Fruit fly (Drosophila melanogaster): ENCODE results near the gene CG10628.

Gene CG10628

DNA sequence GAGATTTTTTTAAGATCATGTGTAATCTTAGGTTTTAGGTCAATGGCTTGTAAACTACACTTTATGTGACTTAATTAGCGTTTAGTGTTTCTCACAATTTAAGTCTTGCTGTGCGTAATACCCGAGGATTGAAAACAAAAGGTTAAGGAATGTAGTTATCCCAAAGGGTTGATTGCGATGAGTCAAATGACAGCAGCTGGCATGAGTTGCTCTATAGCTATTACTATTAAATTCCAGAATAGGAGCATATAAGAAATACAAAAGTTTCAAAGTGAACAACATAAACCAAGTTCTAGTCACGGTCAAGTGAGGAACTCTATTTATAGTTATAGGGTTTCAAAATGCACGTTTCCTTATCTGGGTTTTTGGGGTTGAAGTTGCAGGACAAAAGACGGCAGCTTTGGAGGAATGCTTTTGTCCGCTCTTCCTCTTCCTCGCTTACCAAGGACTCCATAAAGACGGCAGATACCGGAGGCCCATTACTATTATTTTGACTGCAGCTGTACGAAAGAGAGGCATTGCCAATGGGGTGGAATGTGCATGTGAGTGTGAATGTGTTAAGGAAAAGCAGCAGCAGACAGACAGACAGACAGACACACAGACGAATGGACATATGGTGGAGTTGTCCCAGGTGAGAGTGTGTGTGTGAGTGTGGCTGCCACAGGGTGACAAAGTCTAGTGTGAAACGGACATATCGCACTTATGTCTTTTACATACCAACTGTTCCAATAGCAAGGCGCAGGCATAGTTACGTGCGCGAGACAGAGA, 32.3 kb upstream of the CG10628 start (continued):
- TF ChIP-seq CG11762 (GFP tag; optimal IDR thresholded peaks at IDR 0.05; ENCODE audit: insufficient read depth) (no peak), CG9139 (GFP tag; optimal IDR thresholded peaks at IDR 0.05) (no peak), Blimp-1 (GFP tag; optimal IDR thresholded peaks at IDR 0.05) (no peak), Ets21C (GFP tag; optimal IDR thresholded peaks at IDR 0.05) (no peak), Lpt (GFP tag; optimal IDR thresholded peaks at IDR 0.05) (no peak), Met (GFP tag; optimal IDR thresholded peaks at IDR 0.05) (peak; percentile 44), CG6276 (GFP tag; optimal IDR thresholded peaks at IDR 0.05) (peak; percentile 17), fd59A (GFP tag; optimal IDR thresholded peaks at IDR 0.05) (no peak), CG6163 (GFP tag; IDR thresholded peaks at IDR 0.05) (0 out of 3 replicates have a peak, but pooled peaks have one; percentile 14), dsx (GFP tag; optimal IDR thresholded peaks at IDR 0.05; ENCODE audit: poor library complexity, severe bottlenecking) (no peak), achi (GFP tag; optimal IDR thresholded peaks at IDR 0.05) (peak; percentile 8), esn (GFP tag; optimal IDR thresholded peaks at IDR 0.05) (peak; percentile 45), CG3032 (tag; optimal IDR thresholded peaks at IDR 0.05) (peak; percentile 19), CG34406 (GFP tag; optimal IDR thresholded peaks at IDR 0.05) (no peak), spab (GFP tag; optimal IDR thresholded peaks at IDR 0.05) (peak; percentile 1), pdm3 (GFP tag; optimal IDR thresholded peaks at IDR 0.05) (peak; percentile 30), fd85E (GFP tag; optimal IDR thresholded peaks at IDR 0.05) (no peak), CG10631 (GFP tag; optimal IDR thresholded peaks at IDR 0.05) (peak; percentile 2), CG15336 (GFP tag; IDR thresholded peaks at IDR 0.05) (no peak), net (GFP tag; optimal IDR thresholded peaks at IDR 0.05) (peak; percentile 6), CG8632 (GFP tag; optimal IDR thresholded peaks at IDR 0.05) (no peak), lz (GFP tag; optimal IDR thresholded peaks at IDR 0.05) (peak; percentile 12), Smox (GFP tag; optimal IDR thresholded peaks at IDR 0.05) (no peak), eg (GFP tag; IDR thresholded peaks at IDR 0.05) (0 out of 3 replicates have a peak, but pooled peaks have one; percentile 37), CG10669 (GFP tag; optimal IDR thresholded peaks at IDR 0.05) (no peak), CG6854 (GFP tag; optimal IDR thresholded peaks at IDR 0.05) (no peak), cyc (GFP tag; optimal IDR thresholded peaks at IDR 0.05) (no peak), CG32006 (GFP tag; optimal IDR thresholded peaks at IDR 0.05) (peak; percentile 68), Ets96B (tag; optimal IDR thresholded peaks at IDR 0.05) (no peak), CG11902 (GFP tag; optimal IDR thresholded peaks at IDR 0.05) (no peak), CG7368 (GFP tag; optimal IDR thresholded peaks at IDR 0.05) (no peak), Eip78C (GFP tag) (peak; percentile 81), topi (GFP tag; optimal IDR thresholded peaks at IDR 0.05) (peak; percentile 16), Eip75B (GFP tag; optimal IDR thresholded peaks at IDR 0.05) (peak; percentile 22), Sox102F (GFP tag; optimal IDR thresholded peaks at IDR 0.05) (no peak), Hr38 (GFP tag; optimal IDR thresholded peaks at IDR 0.05) (no peak), CG8119 (GFP tag; IDR thresholded peaks at IDR 0.05) (no peak), Gug (GFP tag; IDR thresholded peaks at IDR 0.05) (no peak)

- no peak for TF ChIP-seq CG9139 (GFP tag; optimal IDR thresholded peaks at IDR 0.05)
- TF ChIP-seq CG8119 (GFP tag; IDR thresholded peaks at IDR 0.05): peak; percentile 61; the same call in 2 of the 3 replicates
- peak; percentile 76 for TF ChIP-seq Eip78C (GFP tag)
- TF ChIP-seq cyc (GFP tag; optimal IDR thresholded peaks at IDR 0.05): no peak
- TF ChIP-seq CG6808 (GFP tag; optimal IDR thresholded peaks at IDR 0.05): no peak
- 0 out of 2 replicates have a peak, but pooled peaks have one; percentile 38 for TF ChIP-seq CG15336 (GFP tag; IDR thresholded peaks at IDR 0.05)
- TF ChIP-seq pdm3 (GFP tag; optimal IDR thresholded peaks at IDR 0.05): peak; percentile 18
- no peak for TF ChIP-seq CG4318 (GFP tag; optimal IDR thresholded peaks at IDR 0.05)
- TF ChIP-seq CG31627 (GFP tag; optimal IDR thresholded peaks at IDR 0.05): no peak
- TF ChIP-seq acj6 (GFP tag; optimal IDR thresholded peaks at IDR 0.05): peak; percentile 13
- TF ChIP-seq topi (GFP tag; optimal IDR thresholded peaks at IDR 0.05): no peak
- TF ChIP-seq eg (GFP tag; IDR thresholded peaks at IDR 0.05): 0 out of 3 replicates have a peak, but pooled peaks have one; percentile 34
- TF ChIP-seq CG11902 (GFP tag; optimal IDR thresholded peaks at IDR 0.05): no peak
- TF ChIP-seq CG34406 (GFP tag; optimal IDR thresholded peaks at IDR 0.05): no peak
- no peak for TF ChIP-seq Hr38 (GFP tag; optimal IDR thresholded peaks at IDR 0.05)
- no peak for TF ChIP-seq achi (GFP tag; optimal IDR thresholded peaks at IDR 0.05)
- no peak for TF ChIP-seq CG6792 (GFP tag; optimal IDR thresholded peaks at IDR 0.05)
- peak; percentile 11 for TF ChIP-seq net (GFP tag; optimal IDR thresholded peaks at IDR 0.05)
- no peak for TF ChIP-seq Sox15 (GFP tag; optimal IDR thresholded peaks at IDR 0.05)
- TF ChIP-seq Smox (GFP tag; optimal IDR thresholded peaks at IDR 0.05): no peak
- TF ChIP-seq spab (GFP tag; optimal IDR thresholded peaks at IDR 0.05): no peak
- peak; percentile 25 for TF ChIP-seq CG32006 (GFP tag; optimal IDR thresholded peaks at IDR 0.05)
- TF ChIP-seq fd85E (GFP tag; optimal IDR thresholded peaks at IDR 0.05): no peak
- no peak for TF ChIP-seq CG8632 (GFP tag; optimal IDR thresholded peaks at IDR 0.05)
- no peak for TF ChIP-seq CG11762 (GFP tag; optimal IDR thresholded peaks at IDR 0.05; ENCODE audit: insufficient read depth)
- TF ChIP-seq svp (GFP tag): no peak
- peak; percentile 56; the same call in 2 of the 3 replicates for TF ChIP-seq CG6163 (GFP tag; IDR thresholded peaks at IDR 0.05)
- peak; percentile 19 for TF ChIP-seq fd59A (GFP tag; optimal IDR thresholded peaks at IDR 0.05)
- TF ChIP-seq salr (GFP tag; optimal IDR thresholded peaks at IDR 0.05): no peak
These were observed 30.3 kb upstream of the CG10628 start for dm6 chr2L:19788735-19789134.

Data from whole organism, prepupa.